Fruit fly (Drosophila melanogaster): ENCODE data around the gene mRpL36.

- no peak for TF ChIP-seq pdm3 (GFP tag; optimal IDR thresholded peaks at IDR 0.05)
- no peak for TF ChIP-seq fd59A (GFP tag; optimal IDR thresholded peaks at IDR 0.05)
- TF ChIP-seq Lpt (GFP tag; optimal IDR thresholded peaks at IDR 0.05) = no peak
- TF ChIP-seq CG11762 (GFP tag; optimal IDR thresholded peaks at IDR 0.05; ENCODE audit: insufficient read depth) = no peak
- TF ChIP-seq CG10631 (GFP tag; optimal IDR thresholded peaks at IDR 0.05) = no peak
- TF ChIP-seq CG31627 (GFP tag; optimal IDR thresholded peaks at IDR 0.05) = no peak
- TF ChIP-seq topi (GFP tag; optimal IDR thresholded peaks at IDR 0.05) = no peak
- no peak for TF ChIP-seq cyc (GFP tag; optimal IDR thresholded peaks at IDR 0.05)
- TF ChIP-seq Ets21C (GFP tag; optimal IDR thresholded peaks at IDR 0.05) = no peak
- TF ChIP-seq CG9139 (GFP tag; optimal IDR thresholded peaks at IDR 0.05) = no peak
- TF ChIP-seq dsx (GFP tag; optimal IDR thresholded peaks at IDR 0.05; ENCODE audit: poor library complexity, severe bottlenecking) = no peak
- TF ChIP-seq Ets96B (tag; optimal IDR thresholded peaks at IDR 0.05) = no peak
- TF ChIP-seq CG15336 (GFP tag; IDR thresholded peaks at IDR 0.05) = no peak
- no peak for TF ChIP-seq Hr39 (GFP tag; optimal IDR thresholded peaks at IDR 0.05)
These were observed 40.5 kb upstream of the mRpL36 start, which contains the start of gene CG13675 for dm6 chr3L:8165436-8165835.

Measured in whole organism, prepupa.